Fruit fly (Drosophila melanogaster): Measurements from ENCODE around the gene CG1722.
A peak's percentile ranks its signal among the peaks of the same experiment; 100 is the strongest.

CG1722 gene

dm6 chrX:21281039-21281911 is 30.3 kb upstream of the CG1722 start, which contains the start of gene Mnr (continued):
- no peak for TF ChIP-seq Blimp-1 (GFP tag; optimal IDR thresholded peaks at IDR 0.05)
- peak; percentile 16 for TF ChIP-seq CG10669 (GFP tag; optimal IDR thresholded peaks at IDR 0.05)
- no peak; the same call in 1 of the 2 replicates for TF ChIP-seq CG15336 (GFP tag; IDR thresholded peaks at IDR 0.05)
- TF ChIP-seq CG6854 (GFP tag; optimal IDR thresholded peaks at IDR 0.05), result no peak
- no peak for TF ChIP-seq CG8319 (GFP tag; optimal IDR thresholded peaks at IDR 0.05)
- TF ChIP-seq CG1621 (tag; optimal IDR thresholded peaks at IDR 0.05), result peak; percentile 17
- TF ChIP-seq Met (GFP tag; optimal IDR thresholded peaks at IDR 0.05), result peak; percentile 57
- peak; percentile 2 for TF ChIP-seq Sox14 (GFP tag; optimal IDR thresholded peaks at IDR 0.05)
- TF ChIP-seq CG11762 (GFP tag; optimal IDR thresholded peaks at IDR 0.05; ENCODE audit: insufficient read depth), result peak; percentile 9
- no peak for TF ChIP-seq Gug (GFP tag; IDR thresholded peaks at IDR 0.05)
- no peak for TF ChIP-seq Hr38 (GFP tag; optimal IDR thresholded peaks at IDR 0.05)
- no peak for TF ChIP-seq Lpt (GFP tag; optimal IDR thresholded peaks at IDR 0.05)
- TF ChIP-seq eg (GFP tag; IDR thresholded peaks at IDR 0.05), result peak; percentile 54; the same call in 2 of the 3 replicates
- peak; percentile 85 for TF ChIP-seq Eip78C (GFP tag)
- peak; percentile 15 for TF ChIP-seq Eip75B (GFP tag; optimal IDR thresholded peaks at IDR 0.05)
- TF ChIP-seq Ets96B (tag; optimal IDR thresholded peaks at IDR 0.05), result no peak
- peak; percentile 37 for TF ChIP-seq cyc (GFP tag; optimal IDR thresholded peaks at IDR 0.05)
- no peak for TF ChIP-seq CG11294 (GFP tag; IDR thresholded peaks at IDR 0.05)
- no peak for TF ChIP-seq CG6276 (GFP tag; optimal IDR thresholded peaks at IDR 0.05)
- TF ChIP-seq CG32006 (GFP tag; optimal IDR thresholded peaks at IDR 0.05), result peak; percentile 71
- TF ChIP-seq svp (GFP tag), result peak; percentile 84
- peak; percentile 46 for TF ChIP-seq lz (GFP tag; optimal IDR thresholded peaks at IDR 0.05)
- TF ChIP-seq Hr39 (GFP tag; optimal IDR thresholded peaks at IDR 0.05), result peak; percentile 58
- peak; percentile 43 for TF ChIP-seq OdsH (GFP tag; optimal IDR thresholded peaks at IDR 0.05)
- no peak for TF ChIP-seq spab (GFP tag; optimal IDR thresholded peaks at IDR 0.05)
- peak; percentile 21 for TF ChIP-seq acj6 (GFP tag; optimal IDR thresholded peaks at IDR 0.05)
- peak in 1 of 2 experiments; percentile 58 for TF ChIP-seq salr (GFP tag; optimal IDR thresholded peaks at IDR 0.05)
- TF ChIP-seq CG6163 (GFP tag; IDR thresholded peaks at IDR 0.05), result peak; percentile 47; the same call in 1 of the 3 replicates
- peak; percentile 41 for TF ChIP-seq Smox (GFP tag; optimal IDR thresholded peaks at IDR 0.05)

dm6 chrX:21280629-21281028 is 29.7 kb upstream of the CG1722 start:
- TF ChIP-seq CG8632 (GFP tag; optimal IDR thresholded peaks at IDR 0.05), result no peak
- 0 out of 2 replicates have a peak, but pooled peaks have one; percentile 33 for TF ChIP-seq CG15336 (GFP tag; IDR thresholded peaks at IDR 0.05)
- TF ChIP-seq CG3919 (GFP tag; optimal IDR thresholded peaks at IDR 0.05), result no peak
- no peak for TF ChIP-seq CG11902 (GFP tag; optimal IDR thresholded peaks at IDR 0.05)
- TF ChIP-seq CG31627 (GFP tag; optimal IDR thresholded peaks at IDR 0.05), result peak; percentile 9
- peak; percentile 15 for TF ChIP-seq OdsH (GFP tag; optimal IDR thresholded peaks at IDR 0.05)
- TF ChIP-seq Eip75B (GFP tag; optimal IDR thresholded peaks at IDR 0.05), result no peak
- TF ChIP-seq CG10631 (GFP tag; optimal IDR thresholded peaks at IDR 0.05), result peak; percentile 38
- no peak for TF ChIP-seq CG7368 (GFP tag; optimal IDR thresholded peaks at IDR 0.05)
- peak; percentile 7 for TF ChIP-seq CG6808 (GFP tag; optimal IDR thresholded peaks at IDR 0.05)
- TF ChIP-seq Hr39 (GFP tag; optimal IDR thresholded peaks at IDR 0.05), result peak; percentile 31
- peak; percentile 12 for TF ChIP-seq Lpt (GFP tag; optimal IDR thresholded peaks at IDR 0.05)
- TF ChIP-seq pdm3 (GFP tag; optimal IDR thresholded peaks at IDR 0.05), result peak; percentile 41
- peak; percentile 22 for TF ChIP-seq Hr4 (GFP tag; optimal IDR thresholded peaks at IDR 0.05)
- peak; percentile 20 for TF ChIP-seq dac (GFP tag; optimal IDR thresholded peaks at IDR 0.05)
- peak; percentile 32 for TF ChIP-seq acj6 (GFP tag; optimal IDR thresholded peaks at IDR 0.05)
- peak; percentile 60 for TF ChIP-seq CG32006 (GFP tag; optimal IDR thresholded peaks at IDR 0.05)
- TF ChIP-seq salr (GFP tag; optimal IDR thresholded peaks at IDR 0.05), result peak in 1 of 2 experiments; percentile 50
- no peak for TF ChIP-seq Blimp-1 (GFP tag; optimal IDR thresholded peaks at IDR 0.05)
- TF ChIP-seq CG3032 (tag; optimal IDR thresholded peaks at IDR 0.05), result no peak
- TF ChIP-seq CG6276 (GFP tag; optimal IDR thresholded peaks at IDR 0.05), result peak; percentile 13
